Worm (Caenorhabditis elegans) whole organism, L4/young adult: ENCODE results near the gene clec-3.

Experiments used
- W03F9.2 ChIP-seq: fragments of 150-350 bp; optimal IDR thresholded peaks from 2 replicates; lab custom pipeline; 2014; ENCODE audit warnings: missing biosample characterization, missing genetic modification characterization
- dao-5 ChIP-seq: sonication (generic microtip); optimal IDR thresholded peaks from 2 replicates; lab custom pipeline; 2016; ENCODE audit warnings: missing genotype, missing genetic modification characterization, moderate library complexity, missing compliant biosample characterization
- him-1 ChIP-seq: sonication (generic microtip); optimal IDR thresholded peaks from 2 replicates; lab custom pipeline; 2016; ENCODE audit warnings: missing genotype, missing genetic modification reagents, missing genetic modification characterization, missing compliant biosample characterization

ce11 chrII:3000535-3001264 lies 19.0 kb downstream of the clec-3 start, which contains the start of gene lido-9:
- TF ChIP-seq him-1 (tag; lab: Kevin White, UChicago) (no peak), W03F9.2 (no peak), dao-5 (tag; lab: Kevin White, UChicago) (no peak)
